Fruit fly (Drosophila melanogaster) whole organism, embryonic: Measurements from ENCODE around the gene Hr4.

Experiments
- Abd-B ChIP-seq: fragments of 200-800 bp; sonication (Bioruptor generic); optimal IDR thresholded peaks from 2 replicates; lab custom pipeline; 2018; ENCODE audit warnings: missing biosample characterization, mild to moderate bottlenecking, missing genetic modification characterization, moderate library complexity
- Adf1 ChIP-seq: fragments of 200-800 bp; sonication (Bioruptor generic); IDR thresholded peaks from 2 replicates; pipeline ENCODE4 v1.3.6; 2022; ENCODE audit warnings: missing biosample characterization, missing genetic modification characterization
- Bdp1 ChIP-seq: fragments of 200-800 bp; sonication (Bioruptor generic); optimal IDR thresholded peaks from 3 replicates; lab custom pipeline; 2016; ENCODE audit warnings: missing biosample characterization, missing genetic modification characterization
- Blimp-1 ChIP-seq: fragments of 200-800 bp; sonication (Bioruptor generic); optimal IDR thresholded peaks from 3 replicates; lab custom pipeline; 2018; ENCODE audit warnings: missing biosample characterization, missing genetic modification characterization, mild to moderate bottlenecking, moderate library complexity, missing genetic modification reagents
- CG13894 ChIP-seq: fragments of 200-800 bp; sonication (Bioruptor generic); optimal IDR thresholded peaks from 3 replicates; lab custom pipeline; 2018; ENCODE audit warnings: missing biosample characterization, mild to moderate bottlenecking, missing genetic modification characterization, moderate library complexity
- CG1529 ChIP-seq: fragments of 200-800 bp; sonication (Bioruptor generic); optimal IDR thresholded peaks from 3 replicates; lab custom pipeline; 2018; ENCODE audit warnings: missing biosample characterization, missing genetic modification characterization
- CG17385 ChIP-seq: fragments of 200-800 bp; sonication (Bioruptor generic); optimal IDR thresholded peaks from 3 replicates; lab custom pipeline; 2018; ENCODE audit warnings: missing biosample characterization, mild to moderate bottlenecking, missing genetic modification characterization
- CG1832 ChIP-seq: fragments of 200-800 bp; sonication (Bioruptor generic); optimal IDR thresholded peaks from 2 replicates; lab custom pipeline; 2017; ENCODE audit warnings: missing biosample characterization, mild to moderate bottlenecking, missing genetic modification characterization, inconsistent platforms
- CG2199 ChIP-seq: fragments of 200-800 bp; sonication (Bioruptor generic); IDR thresholded peaks from 3 replicates; pipeline ENCODE4 v1.3.6; 2022; ENCODE audit warnings: missing biosample characterization, missing genetic modification characterization
- CG32772 ChIP-seq: fragments of 200-800 bp; sonication (Bioruptor generic); IDR thresholded peaks from 2 replicates; pipeline ENCODE4 v1.3.6; 2022; ENCODE audit warnings: missing biosample characterization, missing genetic modification characterization
- CG33213 ChIP-seq: fragments of 200-800 bp; sonication (Bioruptor generic); optimal IDR thresholded peaks from 3 replicates; lab custom pipeline; 2016; ENCODE audit warnings: missing biosample characterization, missing genetic modification characterization
- CG4360 ChIP-seq: fragments of 200-800 bp; sonication (Bioruptor generic); IDR thresholded peaks from 2 replicates; pipeline ENCODE4 v1.3.6; 2022; ENCODE audit warnings: missing biosample characterization, missing genetic modification characterization
- Doc2 ChIP-seq: fragments of 200-800 bp; sonication (Bioruptor generic); IDR thresholded peaks from 2 replicates; pipeline ENCODE4 v1.3.6; 2022; ENCODE audit warnings: missing biosample characterization, missing genetic modification characterization
- Dref ChIP-seq: fragments of 200-800 bp; sonication (Bioruptor generic); IDR thresholded peaks from 2 replicates; pipeline ENCODE4 v1.3.6; 2022; ENCODE audit warnings: missing biosample characterization, missing genetic modification characterization
- Drgx ChIP-seq: fragments of 200-800 bp; sonication (Bioruptor generic); IDR thresholded peaks from 2 replicates; pipeline ENCODE4 v1.3.6; 2022; ENCODE audit warnings: missing biosample characterization, missing genetic modification characterization
- Hr51 ChIP-seq, 2 experiments: fragments of 200-800 bp; sonication (Bioruptor generic); optimal IDR thresholded peaks; 2 replicates in 1 of 2; 3 replicates in 1 of 2; lab custom pipeline; 2016 to 2018; ENCODE audit warnings: missing biosample characterization in 2 of 2, missing genetic modification characterization in 2 of 2, mild to moderate bottlenecking in 1 of 2, moderate library complexity in 1 of 2
- Hr78 ChIP-seq, 2 experiments: fragments of 200-800 bp in 1 of 2; fragments of >200 bp in 1 of 2; sonication (Bioruptor generic) in 1 of 2; optimal IDR thresholded peaks; 2 replicates each; lab custom pipeline; 2017 to 2019; ENCODE audit warnings: missing biosample characterization in 2 of 2, missing genetic modification characterization in 2 of 2, mild to moderate bottlenecking in 1 of 2, moderate library complexity in 1 of 2
- Med ChIP-seq: fragments of 200-800 bp; sonication (Bioruptor generic); peaks from one replicate; lab custom pipeline; 2016; ENCODE audit warnings: missing biosample characterization, missing genetic modification characterization, mild to moderate bottlenecking, inconsistent platforms, moderate library complexity
- NfI ChIP-seq: fragments of 200-800 bp; sonication (Bioruptor generic); optimal IDR thresholded peaks from 3 replicates; lab custom pipeline; 2018; ENCODE audit warnings: missing biosample characterization, mild to moderate bottlenecking, missing genetic modification characterization, moderate library complexity
- Oaz ChIP-seq: fragments of 200-800 bp; sonication (Bioruptor generic); IDR thresholded peaks from 2 replicates; pipeline ENCODE4 v1.3.6; 2022; ENCODE audit warnings: missing biosample characterization, missing genetic modification characterization
- Pdp1 ChIP-seq, 2 experiments: fragments of 200-800 bp; sonication (Bioruptor generic); optimal IDR thresholded peaks; 3 replicates each; lab custom pipeline; 2016; ENCODE audit warnings: missing biosample characterization in 2 of 2, missing genetic modification characterization in 2 of 2, mild to moderate bottlenecking in 1 of 2, moderate library complexity in 1 of 2
- Trl ChIP-seq, 3 experiments: fragments of >200 bp in 2 of 3; fragments of 200-800 bp in 1 of 3; sonication (Bioruptor generic) in 1 of 3; optimal IDR thresholded peaks; 2 replicates in 1 of 3; 3 replicates in 2 of 3; lab custom pipeline; 2016 to 2017; ENCODE audit warnings: missing biosample characterization in 1 of 3, missing genetic modification characterization in 1 of 3
- ara ChIP-seq: fragments of 200-800 bp; sonication (Bioruptor generic); IDR thresholded peaks from 2 replicates; pipeline ENCODE4 v1.3.6; 2022; ENCODE audit warnings: missing biosample characterization, missing genetic modification characterization
- bbx ChIP-seq: fragments of 200-800 bp; sonication (Bioruptor generic); IDR thresholded peaks from 2 replicates; pipeline ENCODE4 v1.3.6; 2022; ENCODE audit warnings: missing biosample characterization, missing genetic modification characterization; ENCODE audit not compliant: partially characterized antibody
- bigmax ChIP-seq: fragments of 200-800 bp; sonication (Bioruptor generic); optimal IDR thresholded peaks from 2 replicates; lab custom pipeline; 2018; ENCODE audit warnings: missing biosample characterization, mild to moderate bottlenecking, missing genetic modification characterization
- bowl ChIP-seq: fragments of 200-800 bp; sonication (Bioruptor generic); IDR thresholded peaks from 2 replicates; pipeline ENCODE4 v1.3.6; 2022; ENCODE audit warnings: missing biosample characterization, missing genetic modification characterization
- bsh ChIP-seq, 2 experiments: fragments of 200-800 bp; sonication (Bioruptor generic); optimal IDR thresholded peaks; 2 replicates each; lab custom pipeline; 2017 to 2018; ENCODE audit warnings: mild to moderate bottlenecking in 2 of 2, missing biosample characterization in 2 of 2, missing genetic modification characterization in 2 of 2, moderate library complexity in 1 of 2
- cg ChIP-seq: fragments of 200-800 bp; sonication (Bioruptor generic); optimal IDR thresholded peaks from 3 replicates; lab custom pipeline; 2019; ENCODE audit warnings: missing biosample characterization, mild to moderate bottlenecking, missing genetic modification characterization, moderate library complexity
- chinmo ChIP-seq: fragments of 200-800 bp; sonication (Bioruptor generic); IDR thresholded peaks from 4 replicates; pipeline ENCODE4 v1.3.6; 2022; ENCODE audit warnings: missing biosample characterization, missing genetic modification characterization; ENCODE audit not compliant: partially characterized antibody
- crol ChIP-seq: fragments of 200-800 bp; sonication (Bioruptor generic); IDR thresholded peaks from 2 replicates; pipeline ENCODE4 v1.3.6; 2022; ENCODE audit warnings: missing biosample characterization, missing genetic modification characterization
- eve ChIP-seq, 2 experiments: fragments of >200 bp; optimal IDR thresholded peaks; 2 replicates each; lab custom pipeline; 2017; ENCODE audit warnings: missing biosample characterization in 2 of 2, missing genetic modification characterization in 2 of 2
- gcm2 ChIP-seq: fragments of 200-800 bp; sonication (Bioruptor generic); optimal IDR thresholded peaks from 2 replicates; lab custom pipeline; 2016; ENCODE audit warnings: missing biosample characterization, missing genetic modification characterization
- jing ChIP-seq: fragments of 200-800 bp; sonication (Bioruptor generic); optimal IDR thresholded peaks from 2 replicates; lab custom pipeline; 2018; ENCODE audit warnings: missing biosample characterization, mild to moderate bottlenecking, missing genetic modification characterization
- kni ChIP-seq: fragments of 200-800 bp; sonication (Bioruptor generic); optimal IDR thresholded peaks from 3 replicates; lab custom pipeline; 2017; ENCODE audit warnings: mild to moderate bottlenecking, missing biosample characterization, missing genetic modification reagents, missing genetic modification characterization
- lilli ChIP-seq: fragments of 200-800 bp; sonication (Bioruptor generic); optimal IDR thresholded peaks from 3 replicates; lab custom pipeline; 2016; ENCODE audit warnings: missing biosample characterization, missing genetic modification characterization
- nom ChIP-seq: fragments of 200-800 bp; sonication (Bioruptor generic); optimal IDR thresholded peaks from 2 replicates; lab custom pipeline; 2017; ENCODE audit warnings: missing biosample characterization, missing genetic modification characterization, mild to moderate bottlenecking, moderate library complexity, missing genetic modification reagents
- sens ChIP-seq: fragments of 200-800 bp; sonication (Bioruptor generic); peaks from one replicate; lab custom pipeline; 2016; ENCODE audit warnings: missing biosample characterization, missing genetic modification characterization
- sr ChIP-seq: fragments of 200-800 bp; sonication (Bioruptor generic); IDR thresholded peaks from 3 replicates; pipeline ENCODE4 v1.3.6; 2022; ENCODE audit warnings: missing biosample characterization, missing genetic modification characterization
- vvl ChIP-seq: fragments of 200-800 bp; sonication (Bioruptor generic); IDR thresholded peaks from 2 replicates; pipeline ENCODE4 v1.3.6; 2022; ENCODE audit warnings: missing biosample characterization, missing genetic modification characterization
- yki ChIP-seq: fragments of >200 bp; optimal IDR thresholded peaks from 3 replicates; lab custom pipeline; 2018

Hr4 gene

DNA sequence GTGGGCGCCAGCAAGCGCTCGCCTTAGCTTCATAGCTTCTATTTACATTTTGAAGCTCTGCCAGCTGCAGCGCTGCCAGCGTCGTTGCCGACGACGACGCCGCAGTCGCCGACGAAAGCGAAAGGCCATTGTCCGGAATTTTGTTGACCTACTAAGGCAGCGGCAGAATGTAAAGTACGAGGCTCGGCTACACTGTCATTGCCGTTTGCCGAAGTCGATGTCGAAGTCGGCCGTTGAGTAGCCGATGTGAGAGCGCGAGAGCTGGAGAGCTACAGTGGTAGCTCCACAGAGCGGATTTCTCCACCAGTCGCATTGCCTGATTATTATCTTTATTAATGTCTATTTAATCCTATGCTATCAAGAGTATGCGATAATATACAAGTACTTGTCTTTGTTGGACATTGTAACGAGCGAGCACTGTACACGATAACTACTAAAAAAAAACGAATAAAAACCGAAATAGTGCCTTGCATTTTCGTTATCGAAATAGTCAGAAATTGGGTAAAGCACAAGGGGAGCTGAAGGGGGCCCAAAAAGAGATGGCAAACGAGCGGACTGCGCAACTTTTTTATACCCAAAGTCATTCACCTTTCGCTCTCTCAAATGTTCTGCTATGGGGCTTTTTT lies 22.0 kb downstream of the Hr4 start (continued):
- TF ChIP-seq ara (GFP tag; lab: Robert Waterston, UW) (peak; percentile 94), gcm2 (GFP tag; lab: Kevin White, UChicago) (peak; percentile 67), CG4360 (GFP tag; lab: Robert Waterston, UW) (peak; percentile 63), jing (GFP tag; lab: Kevin White, UChicago) (peak; percentile 92)

- TF ChIP-seq Hr51 (GFP tag; optimal IDR thresholded peaks at IDR 0.05; lab: Kevin White, UChicago) (no peak), Pdp1 (GFP tag; optimal IDR thresholded peaks at IDR 0.05; lab: Kevin White, UChicago) (no peak), Oaz (no peak), Blimp-1 (GFP tag; lab: Kevin White, UChicago) (peak; percentile 57), yki (lab: Kevin White, UChicago) (peak; percentile 8), Trl (optimal IDR thresholded peaks at IDR 0.05; lab: Kevin White, UChicago) (peak; percentile 59 to 78), Trl (GFP tag; optimal IDR thresholded peaks at IDR 0.05; lab: Kevin White, UChicago) (no peak), Hr78 (GFP tag; optimal IDR thresholded peaks at IDR 0.05; lab: Kevin White, UChicago) (peak in 1 of 2 experiments; percentile 79), CG33213 (no peak), Doc2 (no peak), CG13894 (no peak), CG1832 (GFP tag; lab: Kevin White, UChicago) (peak; percentile 9), Med (GFP tag; lab: Kevin White, UChicago) (peak; percentile 11), crol (peak; percentile 62), sens (GFP tag; lab: Kevin White, UChicago) (peak; percentile 18), bigmax (GFP tag; lab: Kevin White, UChicago) (peak; percentile 55), bbx (0 out of 2 replicates have a peak, but pooled peaks have one; percentile 7), vvl (GFP tag; lab: Robert Waterston, UW) (peak; percentile 84; the same call in 1 of the 2 replicates), Drgx (GFP tag; lab: Robert Waterston, UW) (peak; percentile 27; the same call in 1 of the 2 replicates), eve (GFP tag; optimal IDR thresholded peaks at IDR 0.05; lab: Kevin White, UChicago) (peak in 1 of 2 experiments; percentile 75), bowl (GFP tag; lab: Robert Waterston, UW) (no peak)
Measured at dm6 chrX:1964409-1965345, 22.9 kb downstream of the Hr4 start.

dm6 chrX:1965512-1965911 lies 23.8 kb downstream of the Hr4 start:
- TF ChIP-seq lilli: no peak
- 0 out of 2 replicates have a peak, but pooled peaks have one; percentile 7 for TF ChIP-seq Adf1 (GFP tag; lab: Robert Waterston, UW)
- TF ChIP-seq, all 482 proteins: peak for 1

DNA sequence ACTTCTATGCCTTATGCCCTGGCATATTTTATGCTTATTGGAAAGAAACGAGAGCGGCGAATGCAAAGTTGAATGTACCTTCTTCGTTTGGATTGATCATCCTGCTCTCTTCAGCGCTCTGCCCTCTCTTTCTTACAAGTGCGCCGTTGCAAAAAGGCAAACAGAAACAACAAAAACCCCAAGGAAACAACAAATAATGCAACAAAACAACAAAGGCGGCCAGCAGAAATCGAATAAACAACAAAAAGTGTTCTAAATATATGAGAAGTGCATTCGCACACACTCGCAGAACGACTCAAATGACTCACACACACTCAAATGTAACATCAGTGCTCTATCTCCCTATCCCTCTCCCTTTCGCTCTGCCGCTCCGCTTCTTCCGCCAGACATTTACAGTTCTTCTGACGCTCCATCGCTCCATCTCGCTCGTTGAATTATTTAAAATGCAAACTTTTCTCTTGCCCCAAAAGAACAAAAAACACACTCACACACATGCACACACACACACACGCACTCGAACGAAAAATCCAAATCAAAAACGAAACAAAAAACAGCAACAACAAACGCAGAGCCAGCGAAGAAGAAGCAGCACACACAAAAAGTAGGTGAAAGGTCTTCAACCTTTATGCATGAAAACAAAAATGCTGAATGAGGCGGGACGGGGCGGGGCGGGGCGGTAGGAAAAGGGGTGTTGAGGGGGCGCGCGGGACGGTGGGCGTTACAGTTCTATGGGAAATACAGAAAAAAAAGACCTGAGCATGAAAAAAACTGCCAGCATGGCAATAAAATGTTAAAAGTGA lies 24.4 kb downstream of the Hr4 start:
- TF ChIP-seq sr (peak; percentile 93), Abd-B (GFP tag; lab: Kevin White, UChicago) (peak; percentile 21), cg (GFP tag; lab: Kevin White, UChicago) (peak; percentile 79), Blimp-1 (GFP tag; lab: Kevin White, UChicago) (peak; percentile 85), nom (GFP tag; lab: Kevin White, UChicago) (peak; percentile 15), CG17385 (peak; percentile 86), Drgx (GFP tag; lab: Robert Waterston, UW) (peak; percentile 62), CG1529 (GFP tag; lab: Kevin White, UChicago) (no peak), chinmo (GFP tag; lab: Robert Waterston, UW) (peak; percentile 70; the same call in 1 of the 4 replicates), kni (peak; percentile 56), Dref (no peak), Bdp1 (no peak), CG2199 (GFP tag; lab: Robert Waterston, UW) (0 out of 3 replicates have a peak, but pooled peaks have one; percentile 9), bsh (GFP tag; optimal IDR thresholded peaks at IDR 0.05; lab: Kevin White, UChicago) (peak in 1 of 2 experiments; percentile 52), NfI (GFP tag; lab: Kevin White, UChicago) (no peak), CG32772 (GFP tag; lab: Robert Waterston, UW) (peak; percentile 76)
